Worm (Caenorhabditis elegans) whole organism, mixed stage, embryonic: Measurements from ENCODE around the gene T04C12.8.

ENCODE experiments used
- bed-3 ChIP-seq: fragments of 200-800 bp; sonication (Bioruptor generic); optimal IDR thresholded peaks from 3 replicates; lab custom pipeline; 2018; ENCODE audit warnings: mild to moderate bottlenecking, missing genetic modification characterization, moderate library complexity, missing compliant biosample characterization
- drap-1 ChIP-seq: fragments of 200-800 bp; sonication (Bioruptor generic); optimal IDR thresholded peaks from 3 replicates; lab custom pipeline; 2018; ENCODE audit warnings: mild to moderate bottlenecking, missing genetic modification characterization, missing compliant biosample characterization
- elt-1 ChIP-seq: sonication (generic microtip); optimal IDR thresholded peaks from 2 replicates; lab custom pipeline; 2017; ENCODE audit warnings: missing genetic modification characterization, mild to moderate bottlenecking, missing compliant biosample characterization, antibody characterized with exemption, moderate library complexity, borderline replicate concordance; ENCODE audit not compliant: insufficient read depth
- flh-1 ChIP-seq: fragments of 200-800 bp; sonication (Bioruptor generic); optimal IDR thresholded peaks from 2 replicates; lab custom pipeline; 2018; ENCODE audit warnings: mild to moderate bottlenecking, missing genetic modification characterization, moderate library complexity, missing compliant biosample characterization
- lin-13 ChIP-seq: fragments of 150-350 bp; optimal IDR thresholded peaks from 2 replicates; lab custom pipeline; 2014; ENCODE audit warnings: missing biosample characterization, missing genetic modification characterization
- mep-1 ChIP-seq: fragments of 150-350 bp; optimal IDR thresholded peaks from 2 replicates; lab custom pipeline; 2017; ENCODE audit warnings: missing biosample characterization, missing genetic modification reagents, missing genetic modification characterization, inconsistent platforms
- nhr-28 ChIP-seq: fragments of 150-350 bp; optimal IDR thresholded peaks from 2 replicates; lab custom pipeline; 2014; ENCODE audit warnings: missing biosample characterization, missing genetic modification characterization
- snpc-4 ChIP-seq: fragments of 150-350 bp; optimal IDR thresholded peaks from 2 replicates; lab custom pipeline; 2014; ENCODE audit warnings: missing biosample characterization, missing genetic modification characterization
- unc-39 ChIP-seq: fragments of 150-350 bp; optimal IDR thresholded peaks from 2 replicates; lab custom pipeline; 2014; ENCODE audit warnings: missing biosample characterization, missing genetic modification characterization
- unc-62 ChIP-seq: fragments of 150-350 bp; optimal IDR thresholded peaks from 2 replicates; lab custom pipeline; 2014; ENCODE audit warnings: missing biosample characterization, missing genetic modification reagents, missing genetic modification characterization
- zip-8 ChIP-seq: fragments of 150-350 bp; optimal IDR thresholded peaks from 2 replicates; lab custom pipeline; 2014; ENCODE audit warnings: missing biosample characterization, missing genetic modification characterization
- ztf-11 ChIP-seq: fragments of 150-350 bp; optimal IDR thresholded peaks from 2 replicates; lab custom pipeline; 2014; ENCODE audit warnings: missing biosample characterization, missing genetic modification characterization

ce11 chrV:11071453-11071852, 2.3 kb upstream of the T04C12.8 start:
- TF ChIP-seq mep-1, result no peak
- TF ChIP-seq lin-13 (tag; lab: Kevin White, UChicago), result no peak
- TF ChIP-seq ztf-11 (tag; lab: Kevin White, UChicago), result no peak
- no peak for TF ChIP-seq flh-1 (GFP tag; lab: Kevin White, UChicago)
- TF ChIP-seq drap-1 (GFP tag; lab: Kevin White, UChicago), result no peak
- TF ChIP-seq bed-3 (GFP tag; lab: Kevin White, UChicago), result no peak
- no peak for TF ChIP-seq unc-39
- no peak for TF ChIP-seq zip-8 (tag; lab: Kevin White, UChicago)
- no peak for TF ChIP-seq unc-62 (GFP tag; lab: Kevin White, UChicago)
- no peak for TF ChIP-seq snpc-4 (tag; lab: Kevin White, UChicago)
- no peak for TF ChIP-seq nhr-28 (tag; lab: Kevin White, UChicago)
- no peak for TF ChIP-seq elt-1 (tag; lab: Kevin White, UChicago)
